Worm (Caenorhabditis elegans) whole organism, young adult: ENCODE data around the gene col-98.

ENCODE experiments used
- B0336.3 ChIP-seq: fragments of 200-800 bp; sonication (Bioruptor generic); IDR thresholded peaks from 2 replicates; pipeline ENCODE4 v1.3.6; 2022; ENCODE audit warnings: missing genetic modification characterization, missing compliant biosample characterization
- F22D6.2 ChIP-seq: sonication (generic microtip); optimal IDR thresholded peaks from 2 replicates; lab custom pipeline; 2016; ENCODE audit warnings: mild to moderate bottlenecking, missing genetic modification characterization, missing compliant biosample characterization
- F33H1.4 ChIP-seq: fragments of 200-800 bp; sonication (Bioruptor generic); IDR thresholded peaks from 2 replicates; pipeline ENCODE4 v1.3.6; 2022; ENCODE audit warnings: missing genetic modification reagents, missing genetic modification characterization, missing compliant biosample characterization
- F37B4.10 ChIP-seq: fragments of 200-800 bp; sonication (Bioruptor generic); IDR thresholded peaks from 2 replicates; pipeline ENCODE4 v1.3.6; 2022; ENCODE audit warnings: missing genetic modification characterization, missing compliant biosample characterization
- F55B11.4 ChIP-seq: sonication (generic microtip); optimal IDR thresholded peaks from 2 replicates; lab custom pipeline; 2016; ENCODE audit warnings: missing compliant biosample characterization, missing genetic modification characterization, borderline replicate concordance; ENCODE audit not compliant: insufficient read depth
- F57A8.1 ChIP-seq: fragments of 200-800 bp; sonication (Bioruptor generic); optimal IDR thresholded peaks from 2 replicates; lab custom pipeline; 2018; ENCODE audit warnings: mild to moderate bottlenecking, missing genetic modification characterization, moderate library complexity, missing compliant biosample characterization
- K11D2.4 ChIP-seq: fragments of 200-800 bp; sonication (Bioruptor generic); IDR thresholded peaks from 2 replicates; pipeline ENCODE4 v1.3.6; 2022; ENCODE audit warnings: missing genetic modification reagents, missing genetic modification characterization, missing compliant biosample characterization
- Y56A3A.18 ChIP-seq: fragments of 200-800 bp; sonication (Bioruptor generic); IDR thresholded peaks from 2 replicates; pipeline ENCODE4 v1.3.6; 2022; ENCODE audit warnings: missing genetic modification reagents, missing genetic modification characterization, missing compliant biosample characterization
- Y95B8A.8 ChIP-seq: fragments of 200-800 bp; sonication (Bioruptor generic); IDR thresholded peaks from 2 replicates; pipeline ENCODE4 v1.3.6; 2022; ENCODE audit warnings: missing genetic modification reagents, missing genetic modification characterization, missing compliant biosample characterization
- aptf-2 ChIP-seq: fragments of 200-800 bp; sonication (Bioruptor generic); conservative IDR thresholded peaks from 2 replicates; pipeline ENCODE4 v1.3.6; 2022; ENCODE audit warnings: missing genetic modification reagents, missing genetic modification characterization, missing compliant biosample characterization
- aptf-3 ChIP-seq: fragments of 200-800 bp; sonication (Bioruptor generic); IDR thresholded peaks from 2 replicates; pipeline ENCODE4 v1.3.6; 2022; ENCODE audit warnings: missing genetic modification characterization, missing compliant biosample characterization
- atf-7 ChIP-seq: sonication (generic microtip); optimal IDR thresholded peaks from 2 replicates; lab custom pipeline; 2017; ENCODE audit warnings: mild to moderate bottlenecking, missing genetic modification characterization, missing compliant biosample characterization
- attf-5 ChIP-seq: fragments of 200-800 bp; sonication (Bioruptor generic); optimal IDR thresholded peaks from 2 replicates; lab custom pipeline; 2018; ENCODE audit warnings: mild to moderate bottlenecking, missing genetic modification characterization, missing compliant biosample characterization
- bed-2 ChIP-seq: fragments of 200-800 bp; sonication (Bioruptor generic); IDR thresholded peaks from 2 replicates; pipeline ENCODE4 v1.3.6; 2022; ENCODE audit warnings: missing genetic modification reagents, missing genetic modification characterization, missing compliant biosample characterization
- cebp-2 ChIP-seq: fragments of 200-800 bp; sonication (Bioruptor generic); IDR thresholded peaks from 2 replicates; pipeline ENCODE4 v1.3.6; 2022; ENCODE audit warnings: missing genetic modification characterization, missing compliant biosample characterization
- ceh-100 ChIP-seq: fragments of 200-800 bp; sonication (Bioruptor generic); IDR thresholded peaks from 2 replicates; pipeline ENCODE4 v1.3.6; 2022; ENCODE audit warnings: missing genetic modification reagents, missing genetic modification characterization, missing compliant biosample characterization
- ceh-27 ChIP-seq: fragments of 200-800 bp; sonication (Bioruptor generic); optimal IDR thresholded peaks from 2 replicates; lab custom pipeline; 2018; ENCODE audit warnings: mild to moderate bottlenecking, missing genetic modification characterization, moderate library complexity, missing compliant biosample characterization
- ceh-58 ChIP-seq: fragments of 200-800 bp; sonication (Bioruptor generic); IDR thresholded peaks from 2 replicates; pipeline ENCODE4 v1.3.6; 2022; ENCODE audit warnings: missing genetic modification characterization, missing compliant biosample characterization
- ceh-91 ChIP-seq: fragments of 200-800 bp; sonication (Bioruptor generic); IDR thresholded peaks from 2 replicates; pipeline ENCODE4 v1.3.6; 2022; ENCODE audit warnings: missing genetic modification reagents, missing genetic modification characterization, missing compliant biosample characterization
- die-1 ChIP-seq: sonication (generic microtip); optimal IDR thresholded peaks from 2 replicates; lab custom pipeline; 2016; ENCODE audit warnings: missing genotype, mild to moderate bottlenecking, missing genetic modification characterization, missing compliant biosample characterization
- dox-1 ChIP-seq: fragments of 200-800 bp; sonication (Bioruptor generic); IDR thresholded peaks from 2 replicates; pipeline ENCODE4 v1.3.6; 2022; ENCODE audit warnings: missing genetic modification reagents, missing genetic modification characterization, missing compliant biosample characterization
- egl-18 ChIP-seq: fragments of 200-800 bp; sonication (Bioruptor generic); IDR thresholded peaks from 2 replicates; pipeline ENCODE4 v1.3.6; 2022; ENCODE audit warnings: missing genetic modification reagents, missing genetic modification characterization, missing compliant biosample characterization
- egl-44 ChIP-seq: fragments of 200-800 bp; sonication (Bioruptor generic); IDR thresholded peaks from 2 replicates; pipeline ENCODE4 v1.3.6; 2022; ENCODE audit warnings: missing genetic modification reagents, missing genetic modification characterization, missing compliant biosample characterization
- ekl-4 ChIP-seq: fragments of 200-800 bp; sonication (Bioruptor generic); IDR thresholded peaks from 2 replicates; pipeline ENCODE4 v1.3.6; 2022; ENCODE audit warnings: missing genetic modification reagents, missing genetic modification characterization, missing compliant biosample characterization
- him-1 ChIP-seq: sonication (generic microtip); optimal IDR thresholded peaks from 2 replicates; lab custom pipeline; 2016; ENCODE audit warnings: missing genotype, missing genetic modification reagents, missing genetic modification characterization, missing compliant biosample characterization
- let-607 ChIP-seq, 2 experiments: fragments of 200-800 bp in 1 of 2; sonication (Bioruptor generic) in 1 of 2; sonication (generic microtip) in 1 of 2; optimal IDR thresholded peaks; 2 replicates each; lab custom pipeline; 2016 to 2018; ENCODE audit warnings: mild to moderate bottlenecking in 2 of 2, missing compliant biosample characterization in 2 of 2, missing genetic modification characterization in 2 of 2, moderate library complexity in 2 of 2, missing genotype in 1 of 2
- lin-26 ChIP-seq: fragments of 200-800 bp; sonication (Bioruptor generic); IDR thresholded peaks from 2 replicates; pipeline ENCODE4 v1.3.6; 2022; ENCODE audit warnings: missing genetic modification reagents, missing genetic modification characterization, missing compliant biosample characterization
- lsl-1 ChIP-seq: fragments of 200-800 bp; sonication (Bioruptor generic); optimal IDR thresholded peaks from 2 replicates; lab custom pipeline; 2018; ENCODE audit warnings: mild to moderate bottlenecking, missing genetic modification characterization, moderate library complexity, missing compliant biosample characterization
- lsy-27 ChIP-seq: sonication (generic microtip); optimal IDR thresholded peaks from 2 replicates; lab custom pipeline; 2017; ENCODE audit warnings: missing genetic modification characterization, mild to moderate bottlenecking, missing compliant biosample characterization, antibody characterized with exemption, missing genotype, borderline replicate concordance; ENCODE audit not compliant: insufficient read depth
- madf-10 ChIP-seq: sonication (generic microtip); optimal IDR thresholded peaks from 2 replicates; lab custom pipeline; 2016; ENCODE audit warnings: mild to moderate bottlenecking, missing genetic modification characterization, missing compliant biosample characterization
- mes-4 ChIP-seq: sonication (generic microtip); optimal IDR thresholded peaks from 2 replicates; lab custom pipeline; 2016; ENCODE audit warnings: missing genotype, missing genetic modification characterization, missing compliant biosample characterization
- mxl-1 ChIP-seq: sonication (generic microtip); optimal IDR thresholded peaks from 2 replicates; lab custom pipeline; 2016; ENCODE audit warnings: missing genetic modification characterization, missing compliant biosample characterization
- nhr-179 ChIP-seq: sonication (generic microtip); optimal IDR thresholded peaks from 2 replicates; lab custom pipeline; 2016; ENCODE audit warnings: mild to moderate bottlenecking, missing genetic modification characterization, missing compliant biosample characterization
- nhr-27 ChIP-seq: fragments of 200-800 bp; sonication (Bioruptor generic); optimal IDR thresholded peaks from 2 replicates; lab custom pipeline; 2018; ENCODE audit warnings: mild to moderate bottlenecking, missing genetic modification characterization, moderate library complexity, missing compliant biosample characterization
- nhr-90 ChIP-seq: sonication (generic microtip); optimal IDR thresholded peaks from 2 replicates; lab custom pipeline; 2016; ENCODE audit warnings: missing genotype, mild to moderate bottlenecking, missing genetic modification characterization, missing compliant biosample characterization
- rcor-1 ChIP-seq: fragments of 200-800 bp; sonication (Bioruptor generic); IDR thresholded peaks from 2 replicates; pipeline ENCODE4 v1.3.6; 2022; ENCODE audit warnings: missing genetic modification reagents, missing genetic modification characterization, missing compliant biosample characterization
- rec-8 ChIP-seq, 2 experiments: sonication (generic microtip); optimal IDR thresholded peaks; 2 replicates each; lab custom pipeline; 2016; ENCODE audit warnings: mild to moderate bottlenecking in 2 of 2, missing genetic modification characterization in 2 of 2, missing genetic modification reagents in 2 of 2, missing genotype in 2 of 2, missing biosample characterization in 1 of 2, missing compliant biosample characterization in 1 of 2, moderate library complexity in 1 of 2
- repo-1 ChIP-seq: sonication (generic microtip); optimal IDR thresholded peaks from 2 replicates; lab custom pipeline; 2017; ENCODE audit warnings: mild to moderate bottlenecking, missing genetic modification characterization, missing compliant biosample characterization
- sdz-38 ChIP-seq: sonication (generic microtip); optimal IDR thresholded peaks from 2 replicates; lab custom pipeline; 2016; ENCODE audit warnings: missing genotype, missing genetic modification characterization, missing compliant biosample characterization
- snpc-1.3 ChIP-seq: sonication (generic microtip); optimal IDR thresholded peaks from 2 replicates; lab custom pipeline; 2017; ENCODE audit warnings: missing genetic modification characterization, mild to moderate bottlenecking, missing compliant biosample characterization, antibody characterized with exemption, moderate library complexity, missing genotype, missing genetic modification reagents; ENCODE audit not compliant: insufficient read depth
- snpc-3.4 ChIP-seq: sonication (generic microtip); optimal IDR thresholded peaks from 2 replicates; lab custom pipeline; 2017; ENCODE audit warnings: missing genetic modification characterization, mild to moderate bottlenecking, missing compliant biosample characterization, antibody characterized with exemption, moderate library complexity, missing genotype, missing genetic modification reagents
- somi-1 ChIP-seq: fragments of 200-800 bp; sonication (Bioruptor generic); optimal IDR thresholded peaks from 2 replicates; lab custom pipeline; 2018; ENCODE audit warnings: mild to moderate bottlenecking, missing genetic modification characterization, missing compliant biosample characterization
- tbx-9 ChIP-seq: sonication (generic microtip); optimal IDR thresholded peaks from 2 replicates; lab custom pipeline; 2016; ENCODE audit warnings: borderline replicate concordance, missing genetic modification characterization, inconsistent platforms, missing compliant biosample characterization
- unc-62 ChIP-seq: fragments of 150-350 bp; optimal IDR thresholded peaks from 2 replicates; lab custom pipeline; 2014; ENCODE audit warnings: missing biosample characterization, missing genetic modification reagents, missing genetic modification characterization
- ztf-18 ChIP-seq: sonication (generic microtip); optimal IDR thresholded peaks from 2 replicates; lab custom pipeline; 2016; ENCODE audit warnings: missing genotype, mild to moderate bottlenecking, missing genetic modification characterization, missing compliant biosample characterization
- ztf-25 ChIP-seq: fragments of 200-800 bp; sonication (Bioruptor generic); IDR thresholded peaks from 2 replicates; pipeline ENCODE4 v1.3.6; 2022; ENCODE audit warnings: missing genetic modification reagents, missing genetic modification characterization, missing compliant biosample characterization
- ztf-26 ChIP-seq: sonication (generic microtip); optimal IDR thresholded peaks from 2 replicates; lab custom pipeline; 2017; ENCODE audit warnings: missing genetic modification characterization, missing compliant biosample characterization
- ztf-28 ChIP-seq: fragments of 200-800 bp; sonication (Bioruptor generic); IDR thresholded peaks from 2 replicates; pipeline ENCODE4 v1.3.6; 2022; ENCODE audit warnings: missing genetic modification reagents, missing genetic modification characterization, missing compliant biosample characterization
- ztf-3 ChIP-seq: fragments of 200-800 bp; sonication (Bioruptor generic); optimal IDR thresholded peaks from 2 replicates; lab custom pipeline; 2018; ENCODE audit warnings: mild to moderate bottlenecking, missing genetic modification characterization, missing compliant biosample characterization

Gene col-98

ce11 chrIII:13066828-13067227 lies 48.0 kb downstream of the col-98 start (continued):
- TF ChIP-seq snpc-3.4 (tag; lab: Kevin White, UChicago) (no peak), ceh-100 (GFP tag; lab: Robert Waterston, UW) (no peak), ceh-91 (GFP tag; lab: Robert Waterston, UW) (no peak), mes-4 (tag; lab: Kevin White, UChicago) (no peak), Y95B8A.8 (GFP tag; lab: Robert Waterston, UW) (no peak), cebp-2 (no peak), F22D6.2 (no peak), ekl-4 (GFP tag; lab: Robert Waterston, UW) (peak; percentile 40; the same call in 1 of the 2 replicates), Y56A3A.18 (GFP tag; lab: Robert Waterston, UW) (no peak), F57A8.1 (no peak), rec-8 (tag; optimal IDR thresholded peaks at IDR 0.05; lab: Kevin White, UChicago) (no peak), ztf-3 (no peak), aptf-3 (GFP tag; lab: Robert Waterston, UW) (no peak), lsl-1 (no peak), somi-1 (GFP tag; lab: Kevin White, UChicago) (no peak), snpc-1.3 (no peak), F55B11.4 (tag; lab: Kevin White, UChicago) (no peak), bed-2 (GFP tag; lab: Robert Waterston, UW) (no peak), egl-44 (GFP tag; lab: Robert Waterston, UW) (no peak), let-607 (tag; optimal IDR thresholded peaks at IDR 0.05; lab: Kevin White, UChicago) (peak; percentile 35 to 56), ztf-25 (GFP tag; lab: Robert Waterston, UW) (no peak), atf-7 (tag; lab: Kevin White, UChicago) (peak; percentile 26), madf-10 (tag; lab: Kevin White, UChicago) (peak; percentile 25), F33H1.4 (GFP tag; lab: Robert Waterston, UW) (no peak), nhr-27 (tag; lab: Kevin White, UChicago) (no peak), unc-62 (GFP tag; lab: Kevin White, UChicago) (no peak), nhr-90 (tag; lab: Kevin White, UChicago) (no peak), ztf-26 (no peak), K11D2.4 (GFP tag; lab: Robert Waterston, UW) (no peak), rcor-1 (GFP tag; lab: Robert Waterston, UW) (no peak), ztf-28 (GFP tag; lab: Robert Waterston, UW) (no peak), die-1 (tag; lab: Kevin White, UChicago) (no peak), dox-1 (GFP tag; lab: Robert Waterston, UW) (peak; percentile 48; the same call in 1 of the 2 replicates), ceh-27 (GFP tag; lab: Kevin White, UChicago) (no peak), ztf-18 (tag; lab: Kevin White, UChicago) (no peak), egl-18 (GFP tag; lab: Robert Waterston, UW) (no peak), ceh-58 (GFP tag; lab: Robert Waterston, UW) (no peak), F37B4.10 (no peak), repo-1 (no peak), aptf-2 (GFP tag; lab: Robert Waterston, UW) (no peak), mxl-1 (tag; lab: Kevin White, UChicago) (no peak), him-1 (tag; lab: Kevin White, UChicago) (no peak), lin-26 (no peak), nhr-179 (tag; lab: Kevin White, UChicago) (no peak), B0336.3 (GFP tag; lab: Robert Waterston, UW) (0 out of 2 replicates have a peak, but pooled peaks have one; percentile 31), lsy-27 (tag; lab: Kevin White, UChicago) (no peak), tbx-9 (no peak), attf-5 (GFP tag; lab: Kevin White, UChicago) (no peak), sdz-38 (tag; lab: Kevin White, UChicago) (no peak)
